Fruit fly (Drosophila melanogaster) whole organism, embryonic: ENCODE data around the gene Cip4.
A peak's percentile ranks its signal among the peaks of the same experiment; 100 is the strongest.

Experiments used
- Antp ChIP-seq: fragments of 200-800 bp; sonication (Bioruptor generic); optimal IDR thresholded peaks from 3 replicates; lab custom pipeline; 2016; ENCODE audit warnings: missing biosample characterization, missing genetic modification characterization
- Asciz ChIP-seq: fragments of 200-800 bp; sonication (Bioruptor generic); optimal IDR thresholded peaks from 2 replicates; lab custom pipeline; 2017; ENCODE audit warnings: missing biosample characterization, mild to moderate bottlenecking, missing genetic modification characterization, missing genetic modification reagents
- Bdp1 ChIP-seq: fragments of 200-800 bp; sonication (Bioruptor generic); optimal IDR thresholded peaks from 3 replicates; lab custom pipeline; 2016; ENCODE audit warnings: missing biosample characterization, missing genetic modification characterization
- CG10209 ChIP-seq: fragments of 200-800 bp; sonication (Bioruptor generic); optimal IDR thresholded peaks from 3 replicates; lab custom pipeline; 2017; ENCODE audit warnings: missing biosample characterization, mild to moderate bottlenecking, missing genetic modification characterization, missing genetic modification reagents
- CG10366 ChIP-seq: fragments of 200-800 bp; sonication (Bioruptor generic); IDR thresholded peaks from 2 replicates; pipeline ENCODE4 v1.3.6; 2022; ENCODE audit warnings: missing biosample characterization, missing genetic modification characterization
- CG12769 ChIP-seq: fragments of 200-800 bp; sonication (Bioruptor generic); optimal IDR thresholded peaks from 2 replicates; lab custom pipeline; 2019; ENCODE audit warnings: missing biosample characterization, mild to moderate bottlenecking, missing genetic modification characterization, moderate library complexity
- CG15514 ChIP-seq: fragments of 200-800 bp; sonication (Bioruptor generic); optimal IDR thresholded peaks from 3 replicates; lab custom pipeline; 2017; ENCODE audit warnings: missing biosample characterization, missing genetic modification characterization, mild to moderate bottlenecking, moderate library complexity, missing genetic modification reagents
- CG17186 ChIP-seq: fragments of 200-800 bp; sonication (Bioruptor generic); optimal IDR thresholded peaks from 3 replicates; lab custom pipeline; 2017; ENCODE audit warnings: missing biosample characterization, missing genetic modification reagents, missing genetic modification characterization
- CG1832 ChIP-seq: fragments of 200-800 bp; sonication (Bioruptor generic); optimal IDR thresholded peaks from 2 replicates; lab custom pipeline; 2017; ENCODE audit warnings: missing biosample characterization, mild to moderate bottlenecking, missing genetic modification characterization, inconsistent platforms
- CG18476 ChIP-seq: fragments of 200-800 bp; sonication (Bioruptor generic); optimal IDR thresholded peaks from 2 replicates; lab custom pipeline; 2016; ENCODE audit warnings: missing biosample characterization, mild to moderate bottlenecking, missing genetic modification characterization
- CG33213 ChIP-seq: fragments of 200-800 bp; sonication (Bioruptor generic); optimal IDR thresholded peaks from 3 replicates; lab custom pipeline; 2016; ENCODE audit warnings: missing biosample characterization, missing genetic modification characterization
- CG4730 ChIP-seq: fragments of 200-800 bp; sonication (Bioruptor generic); IDR thresholded peaks from 2 replicates; pipeline ENCODE4 v1.3.6; 2022; ENCODE audit warnings: missing biosample characterization, missing genetic modification characterization
- CG4854 ChIP-seq: fragments of 200-800 bp; sonication (Bioruptor generic); optimal IDR thresholded peaks from 2 replicates; lab custom pipeline; 2016; ENCODE audit warnings: missing biosample characterization, missing genetic modification characterization, inconsistent platforms
- CG6272 ChIP-seq: fragments of 200-800 bp; sonication (Bioruptor generic); IDR thresholded peaks from 2 replicates; pipeline ENCODE4 v1.3.6; 2022; ENCODE audit warnings: missing biosample characterization, missing genetic modification characterization
- CG8388 ChIP-seq: fragments of 200-800 bp; sonication (Bioruptor generic); optimal IDR thresholded peaks from 2 replicates; lab custom pipeline; 2019; ENCODE audit warnings: missing biosample characterization, mild to moderate bottlenecking, missing genetic modification characterization, moderate library complexity
- CG9727 ChIP-seq: fragments of 200-800 bp; sonication (Bioruptor generic); optimal IDR thresholded peaks from 3 replicates; lab custom pipeline; 2017; ENCODE audit warnings: missing biosample characterization, mild to moderate bottlenecking, missing genetic modification characterization
- Deaf1 ChIP-seq: fragments of 200-800 bp; optimal IDR thresholded peaks from 3 replicates; lab custom pipeline; 2019; ENCODE audit warnings: missing biosample characterization, mild to moderate bottlenecking, missing genetic modification characterization, moderate library complexity
- Dip2 ChIP-seq: fragments of 200-800 bp; sonication (Bioruptor generic); IDR thresholded peaks from 2 replicates; pipeline ENCODE4 v1.3.6; 2022; ENCODE audit warnings: missing biosample characterization, missing genetic modification characterization
- Doc3 ChIP-seq: fragments of 200-800 bp; sonication (Bioruptor generic); IDR thresholded peaks from 3 replicates; pipeline ENCODE4 v1.3.6; 2022; ENCODE audit warnings: missing biosample characterization, missing genetic modification characterization; ENCODE audit not compliant: partially characterized antibody
- ERR ChIP-seq: fragments of 200-800 bp; sonication (Bioruptor generic); optimal IDR thresholded peaks from 2 replicates; lab custom pipeline; 2016; ENCODE audit warnings: missing biosample characterization, missing genetic modification characterization
- Ets97D ChIP-seq: fragments of 200-800 bp; sonication (Bioruptor generic); optimal IDR thresholded peaks from 3 replicates; lab custom pipeline; 2016; ENCODE audit warnings: missing biosample characterization, missing genetic modification characterization
- HLH3B ChIP-seq: fragments of 200-800 bp; sonication (Bioruptor generic); IDR thresholded peaks from 2 replicates; pipeline ENCODE4 v1.3.6; 2022; ENCODE audit warnings: missing biosample characterization, missing genetic modification characterization
- HLH54F ChIP-seq: fragments of 200-800 bp; sonication (Bioruptor generic); optimal IDR thresholded peaks from 3 replicates; lab custom pipeline; 2016; ENCODE audit warnings: missing biosample characterization, missing genetic modification characterization
- MBD-R2 ChIP-seq: fragments of 200-800 bp; sonication (Bioruptor generic); IDR thresholded peaks from 2 replicates; pipeline ENCODE4 v1.3.6; 2022; ENCODE audit warnings: missing biosample characterization, missing genetic modification characterization
- Meics ChIP-seq: fragments of 200-800 bp; sonication (Bioruptor generic); optimal IDR thresholded peaks from 2 replicates; lab custom pipeline; 2017; ENCODE audit warnings: missing biosample characterization, mild to moderate bottlenecking, missing genetic modification characterization
- Mes4 ChIP-seq: fragments of 200-800 bp; sonication (Bioruptor generic); optimal IDR thresholded peaks from 2 replicates; lab custom pipeline; 2016; ENCODE audit warnings: missing biosample characterization, missing genetic modification characterization
- NC2α ChIP-seq: fragments of 200-800 bp; sonication (Bioruptor generic); optimal IDR thresholded peaks from 2 replicates; lab custom pipeline; 2016; ENCODE audit warnings: missing biosample characterization, missing genetic modification characterization
- NC2β ChIP-seq: fragments of 200-800 bp; sonication (Bioruptor generic); optimal IDR thresholded peaks from 2 replicates; lab custom pipeline; 2016; ENCODE audit warnings: missing biosample characterization, missing genetic modification characterization
- Sox100B ChIP-seq: fragments of 200-800 bp; sonication (Bioruptor generic); optimal IDR thresholded peaks from 3 replicates; lab custom pipeline; 2018; ENCODE audit warnings: missing biosample characterization, mild to moderate bottlenecking, missing genetic modification characterization
- Usf ChIP-seq: fragments of 200-800 bp; sonication (Bioruptor generic); optimal IDR thresholded peaks from 2 replicates; lab custom pipeline; 2017; ENCODE audit warnings: missing genotype, missing biosample characterization, missing genetic modification characterization
- ap ChIP-seq: fragments of 200-800 bp; sonication (Bioruptor generic); IDR thresholded peaks from 2 replicates; pipeline ENCODE4 v1.3.6; 2022; ENCODE audit warnings: missing biosample characterization, missing genetic modification characterization
- bbx ChIP-seq: fragments of 200-800 bp; sonication (Bioruptor generic); IDR thresholded peaks from 2 replicates; pipeline ENCODE4 v1.3.6; 2022; ENCODE audit warnings: missing biosample characterization, missing genetic modification characterization; ENCODE audit not compliant: partially characterized antibody
- cas ChIP-seq: fragments of 200-800 bp; sonication (Bioruptor generic); IDR thresholded peaks from 2 replicates; pipeline ENCODE4 v1.3.6; 2022; ENCODE audit warnings: missing biosample characterization, missing genetic modification characterization
- crc ChIP-seq: fragments of 200-800 bp; sonication (Bioruptor generic); optimal IDR thresholded peaks from 2 replicates; lab custom pipeline; 2016; ENCODE audit warnings: missing biosample characterization, missing genetic modification characterization
- dmrt99B ChIP-seq: fragments of 200-800 bp; sonication (Bioruptor generic); optimal IDR thresholded peaks from 2 replicates; lab custom pipeline; 2018; ENCODE audit warnings: missing biosample characterization, mild to moderate bottlenecking, missing genetic modification characterization, moderate library complexity
- ems ChIP-seq: fragments of 200-800 bp; sonication (Bioruptor generic); optimal IDR thresholded peaks from 3 replicates; lab custom pipeline; 2016; ENCODE audit warnings: missing biosample characterization, missing genetic modification characterization
- fd102C ChIP-seq: fragments of 200-800 bp; sonication (Bioruptor generic); optimal IDR thresholded peaks from 2 replicates; lab custom pipeline; 2018; ENCODE audit warnings: missing biosample characterization, mild to moderate bottlenecking, missing genetic modification characterization, moderate library complexity
- inv ChIP-seq: fragments of 200-800 bp; sonication (Bioruptor generic); IDR thresholded peaks from 2 replicates; pipeline ENCODE4 v1.3.6; 2022; ENCODE audit warnings: missing biosample characterization, missing genetic modification characterization; ENCODE audit not compliant: partially characterized antibody
- kay ChIP-seq: fragments of 200-800 bp; sonication (Bioruptor generic); optimal IDR thresholded peaks from 2 replicates; lab custom pipeline; 2016; ENCODE audit warnings: missing biosample characterization, missing genetic modification characterization
- nerfin-1 ChIP-seq: fragments of 200-800 bp; sonication (Bioruptor generic); optimal IDR thresholded peaks from 3 replicates; lab custom pipeline; 2019; ENCODE audit warnings: missing biosample characterization, mild to moderate bottlenecking, missing genetic modification characterization, moderate library complexity
- oc ChIP-seq: fragments of 200-800 bp; sonication (Bioruptor generic); optimal IDR thresholded peaks from 2 replicates; lab custom pipeline; 2018; ENCODE audit warnings: missing biosample characterization, mild to moderate bottlenecking, missing genetic modification characterization, moderate library complexity
- org-1 ChIP-seq: fragments of 200-800 bp; sonication (Bioruptor generic); optimal IDR thresholded peaks from 2 replicates; lab custom pipeline; 2017; ENCODE audit warnings: missing biosample characterization, missing genetic modification characterization
- psq ChIP-seq: fragments of 200-800 bp; sonication (Bioruptor generic); optimal IDR thresholded peaks from 2 replicates; lab custom pipeline; 2017; ENCODE audit warnings: missing biosample characterization, missing genetic modification characterization
- sisA ChIP-seq: fragments of 200-800 bp; sonication (Bioruptor generic); IDR thresholded peaks from 2 replicates; pipeline ENCODE4 v1.3.6; 2022; ENCODE audit warnings: missing biosample characterization, missing genetic modification characterization
- tap ChIP-seq: fragments of 200-800 bp; optimal IDR thresholded peaks from 3 replicates; lab custom pipeline; 2019; ENCODE audit warnings: missing biosample characterization, mild to moderate bottlenecking, missing genetic modification characterization, moderate library complexity
- tll ChIP-seq, 2 experiments: fragments of 200-800 bp in 1 of 2; fragments of >200 bp in 1 of 2; sonication (Bioruptor generic) in 1 of 2; optimal IDR thresholded peaks; 2 replicates each; lab custom pipeline; 2017 to 2019; ENCODE audit warnings: missing biosample characterization in 2 of 2, missing genetic modification characterization in 2 of 2, mild to moderate bottlenecking in 1 of 2, moderate library complexity in 1 of 2
- twi ChIP-seq: fragments of 200-800 bp; optimal IDR thresholded peaks from 2 replicates; lab custom pipeline; 2019; ENCODE audit warnings: missing biosample characterization, mild to moderate bottlenecking, missing genetic modification characterization, moderate library complexity
- tx ChIP-seq: fragments of 200-800 bp; sonication (Bioruptor generic); optimal IDR thresholded peaks from 2 replicates; lab custom pipeline; 2016; ENCODE audit warnings: missing biosample characterization, missing genetic modification characterization
- unpg ChIP-seq: fragments of 200-800 bp; sonication (Bioruptor generic); optimal IDR thresholded peaks from 3 replicates; lab custom pipeline; 2018; ENCODE audit warnings: missing biosample characterization, mild to moderate bottlenecking, missing genetic modification characterization, moderate library complexity

Gene Cip4

DNA sequence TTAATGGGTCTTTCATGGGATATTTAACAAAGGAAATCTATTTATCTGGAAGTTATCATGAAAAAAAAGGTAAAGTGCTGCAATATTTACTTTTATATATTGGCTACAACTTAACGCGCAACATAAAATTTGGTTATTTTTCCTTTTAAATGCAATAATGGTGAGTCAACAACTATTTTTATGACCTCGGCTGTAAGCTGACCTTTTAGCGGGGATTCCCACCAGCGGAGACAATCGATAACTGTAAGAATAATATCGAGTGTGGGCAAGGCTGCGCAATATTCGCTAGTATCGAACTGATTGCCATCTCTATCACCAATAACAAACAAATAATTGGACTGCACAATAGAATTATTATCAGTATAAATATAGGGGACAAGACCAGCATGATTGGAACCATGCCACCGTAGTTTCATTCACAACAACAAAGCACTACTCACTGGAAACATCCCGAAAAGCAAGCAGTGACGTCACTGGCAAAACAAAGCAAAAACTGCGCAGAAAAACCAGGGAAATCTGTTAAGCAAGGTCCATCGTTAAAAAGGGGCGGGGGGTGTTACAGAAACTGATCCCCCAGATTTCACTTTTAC, 39.4 kb upstream of the Cip4 start, which contains the start of gene Syx17 (continued):
- peak; percentile 39 for TF ChIP-seq CG18476 (GFP tag; lab: Kevin White, UChicago)
- peak; percentile 78 for TF ChIP-seq CG12769 (tag; lab: Kevin White, UChicago)
- TF ChIP-seq cas (GFP tag; lab: Robert Waterston, UW): no peak
- TF ChIP-seq nerfin-1 (tag; lab: Kevin White, UChicago): peak; percentile 2
- TF ChIP-seq dmrt99B: peak; percentile 61
- peak; percentile 19 for TF ChIP-seq twi
- TF ChIP-seq CG9727: peak; percentile 43
- TF ChIP-seq CG10366: peak; percentile 46
- TF ChIP-seq Sox100B (GFP tag; lab: Kevin White, UChicago): peak; percentile 34
- TF ChIP-seq ems (GFP tag; lab: Kevin White, UChicago): peak; percentile 63
- TF ChIP-seq CG4730 (GFP tag; lab: Robert Waterston, UW): no peak
- TF ChIP-seq unpg: peak; percentile 52
- no peak for TF ChIP-seq CG1832 (GFP tag; lab: Kevin White, UChicago)
- peak; percentile 52; the same call in 1 of the 2 replicates for TF ChIP-seq CG6272 (GFP tag; lab: Robert Waterston, UW)
- TF ChIP-seq CG8388 (GFP tag; lab: Kevin White, UChicago): peak; percentile 45
- peak; percentile 70 for TF ChIP-seq CG33213 (GFP tag; lab: Kevin White, UChicago)
- peak; percentile 48 for TF ChIP-seq Mes4 (GFP tag; lab: Kevin White, UChicago)
- TF ChIP-seq Asciz (GFP tag; lab: Kevin White, UChicago): peak; percentile 49
- peak; percentile 10 for TF ChIP-seq crc (GFP tag; lab: Kevin White, UChicago)
- no peak for TF ChIP-seq psq (GFP tag; lab: Kevin White, UChicago)
- TF ChIP-seq Ets97D (GFP tag; lab: Kevin White, UChicago): peak; percentile 76
- peak; percentile 22 for TF ChIP-seq Bdp1
- TF ChIP-seq CG17186 (GFP tag; lab: Kevin White, UChicago): peak; percentile 97
- peak; percentile 48; the same call in 1 of the 2 replicates for TF ChIP-seq HLH3B (GFP tag; lab: Robert Waterston, UW)
- TF ChIP-seq sisA (GFP tag; lab: Robert Waterston, UW): peak; percentile 18; the same call in 1 of the 2 replicates
- peak; percentile 26 for TF ChIP-seq NC2α (GFP tag; lab: Kevin White, UChicago)
- no peak for TF ChIP-seq ap (GFP tag; lab: Robert Waterston, UW)
- TF ChIP-seq Meics: peak; percentile 59
- TF ChIP-seq inv: peak; percentile 85
- TF ChIP-seq HLH54F (GFP tag; lab: Kevin White, UChicago): peak; percentile 60
- peak; percentile 76 for TF ChIP-seq Doc3 (GFP tag; lab: Robert Waterston, UW)
- peak; percentile 16 for TF ChIP-seq oc (tag; lab: Kevin White, UChicago)
- peak; percentile 55 for TF ChIP-seq tx (GFP tag; lab: Kevin White, UChicago)
- TF ChIP-seq CG4854 (GFP tag; lab: Kevin White, UChicago): peak; percentile 62
- peak; percentile 65 for TF ChIP-seq NC2β (GFP tag; lab: Kevin White, UChicago)
- peak in 1 of 2 experiments; percentile 58 for TF ChIP-seq tll (GFP tag; optimal IDR thresholded peaks at IDR 0.05; lab: Kevin White, UChicago)
- TF ChIP-seq ERR: peak; percentile 40
- TF ChIP-seq MBD-R2 (GFP tag; lab: Robert Waterston, UW): peak; percentile 83
- peak; percentile 27 for TF ChIP-seq tap (tag; lab: Kevin White, UChicago)
- peak; percentile 62 for TF ChIP-seq CG10209 (GFP tag; lab: Kevin White, UChicago)
- no peak for TF ChIP-seq fd102C (GFP tag; lab: Kevin White, UChicago)
- peak; percentile 68 for TF ChIP-seq Antp (GFP tag; lab: Kevin White, UChicago)
- peak; percentile 60 for TF ChIP-seq kay (GFP tag; lab: Kevin White, UChicago)
- TF ChIP-seq Deaf1 (tag; lab: Kevin White, UChicago): peak; percentile 25
- TF ChIP-seq org-1 (GFP tag; lab: Kevin White, UChicago): no peak
- TF ChIP-seq bbx (GFP tag; lab: Robert Waterston, UW): peak; percentile 95
- no peak for TF ChIP-seq Usf
- no peak for TF ChIP-seq Dip2 (GFP tag; lab: Robert Waterston, UW)
- peak; percentile 70 for TF ChIP-seq CG15514 (GFP tag; lab: Kevin White, UChicago)
